Fruit fly (Drosophila melanogaster) whole organism, embryonic: ENCODE results near the gene Appl.

Experiments used
- Bgb ChIP-seq: fragments of 200-800 bp; sonication (Bioruptor generic); IDR thresholded peaks from 2 replicates; pipeline ENCODE4 v1.3.6; 2022; ENCODE audit warnings: missing biosample characterization, missing genetic modification characterization; ENCODE audit not compliant: partially characterized antibody
- CG10979 ChIP-seq: fragments of 200-800 bp; sonication (Bioruptor generic); optimal IDR thresholded peaks from 2 replicates; lab custom pipeline; 2018; ENCODE audit warnings: missing biosample characterization, mild to moderate bottlenecking, missing genetic modification characterization, moderate library complexity
- CG12155 ChIP-seq: fragments of 200-800 bp; sonication (Bioruptor generic); optimal IDR thresholded peaks from 3 replicates; lab custom pipeline; 2016; ENCODE audit warnings: missing biosample characterization, missing genetic modification characterization
- CG12659 ChIP-seq: fragments of 200-800 bp; sonication (Bioruptor generic); optimal IDR thresholded peaks from 3 replicates; lab custom pipeline; 2017; ENCODE audit warnings: mild to moderate bottlenecking, missing biosample characterization, missing genetic modification reagents, missing genetic modification characterization
- CG15514 ChIP-seq: fragments of 200-800 bp; sonication (Bioruptor generic); optimal IDR thresholded peaks from 3 replicates; lab custom pipeline; 2017; ENCODE audit warnings: missing biosample characterization, missing genetic modification characterization, mild to moderate bottlenecking, moderate library complexity, missing genetic modification reagents
- CG15696 ChIP-seq: fragments of 200-800 bp; sonication (Bioruptor generic); optimal IDR thresholded peaks from 2 replicates; lab custom pipeline; 2019; ENCODE audit warnings: missing biosample characterization, mild to moderate bottlenecking, missing genetic modification characterization, moderate library complexity
- CG16779 ChIP-seq: fragments of 200-800 bp; sonication (Bioruptor generic); IDR thresholded peaks from 2 replicates; pipeline ENCODE4 v1.3.6; 2022; ENCODE audit warnings: missing biosample characterization, missing genetic modification characterization
- CG16813 ChIP-seq: fragments of 200-800 bp; sonication (Bioruptor generic); IDR thresholded peaks from 3 replicates; pipeline ENCODE4 v1.3.6; 2022; ENCODE audit warnings: missing biosample characterization, missing genetic modification characterization; ENCODE audit not compliant: partially characterized antibody
- CG17385 ChIP-seq: fragments of 200-800 bp; sonication (Bioruptor generic); optimal IDR thresholded peaks from 3 replicates; lab custom pipeline; 2018; ENCODE audit warnings: missing biosample characterization, mild to moderate bottlenecking, missing genetic modification characterization
- CG17829 ChIP-seq: fragments of 200-800 bp; optimal IDR thresholded peaks from 2 replicates; lab custom pipeline; 2019; ENCODE audit warnings: missing biosample characterization, mild to moderate bottlenecking, missing genetic modification characterization, moderate library complexity
- CG18599 ChIP-seq: fragments of 200-800 bp; sonication (Bioruptor generic); optimal IDR thresholded peaks from 3 replicates; lab custom pipeline; 2017; ENCODE audit warnings: missing biosample characterization, missing genetic modification characterization, mild to moderate bottlenecking, moderate library complexity, missing genetic modification reagents
- CG2120 ChIP-seq: fragments of 200-800 bp; sonication (Bioruptor generic); optimal IDR thresholded peaks from 3 replicates; lab custom pipeline; 2016; ENCODE audit warnings: missing biosample characterization, missing genetic modification characterization
- CG31365 ChIP-seq: fragments of 200-800 bp; sonication (Bioruptor generic); optimal IDR thresholded peaks from 2 replicates; lab custom pipeline; 2018; ENCODE audit warnings: missing biosample characterization, mild to moderate bottlenecking, missing genetic modification characterization
- CG34376 ChIP-seq: fragments of 200-800 bp; sonication (Bioruptor generic); optimal IDR thresholded peaks from 2 replicates; lab custom pipeline; 2018; ENCODE audit warnings: missing biosample characterization, mild to moderate bottlenecking, missing genetic modification characterization
- CG34422 ChIP-seq: fragments of 200-800 bp; sonication (Bioruptor generic); IDR thresholded peaks from 3 replicates; pipeline ENCODE4 v1.3.6; 2022; ENCODE audit warnings: missing biosample characterization, missing genetic modification characterization
- CG3847 ChIP-seq: fragments of 200-800 bp; sonication (Bioruptor generic); IDR thresholded peaks from 2 replicates; pipeline ENCODE4 v1.3.6; 2022; ENCODE audit warnings: missing biosample characterization, missing genetic modification characterization
- CG42726 ChIP-seq: fragments of 200-800 bp; sonication (Bioruptor generic); IDR thresholded peaks from 2 replicates; pipeline ENCODE4 v1.3.6; 2022; ENCODE audit warnings: missing biosample characterization, missing genetic modification characterization; ENCODE audit not compliant: partially characterized antibody
- CG5953 ChIP-seq: fragments of 200-800 bp; sonication (Bioruptor generic); IDR thresholded peaks from 2 replicates; pipeline ENCODE4 v1.3.6; 2022; ENCODE audit warnings: missing biosample characterization, missing genetic modification characterization
- CG6654 ChIP-seq: fragments of 200-800 bp; sonication (Bioruptor generic); optimal IDR thresholded peaks from 2 replicates; lab custom pipeline; 2017; ENCODE audit warnings: missing biosample characterization, mild to moderate bottlenecking, missing genetic modification characterization
- CG6791 ChIP-seq: fragments of 200-800 bp; sonication (Bioruptor generic); IDR thresholded peaks from 3 replicates; pipeline ENCODE4 v1.3.6; 2022; ENCODE audit warnings: missing biosample characterization, missing genetic modification characterization; ENCODE audit not compliant: partially characterized antibody
- CG9932 ChIP-seq: fragments of 200-800 bp; sonication (Bioruptor generic); IDR thresholded peaks from 2 replicates; pipeline ENCODE4 v1.3.6; 2022; ENCODE audit warnings: missing biosample characterization, missing genetic modification characterization
- Chrac-16 ChIP-seq: fragments of 200-800 bp; sonication (Bioruptor generic); optimal IDR thresholded peaks from 3 replicates; lab custom pipeline; 2016; ENCODE audit warnings: missing biosample characterization, missing genetic modification characterization
- Dref ChIP-seq: fragments of 200-800 bp; sonication (Bioruptor generic); IDR thresholded peaks from 2 replicates; pipeline ENCODE4 v1.3.6; 2022; ENCODE audit warnings: missing biosample characterization, missing genetic modification characterization
- Elba2 ChIP-seq: fragments of 200-800 bp; sonication (Bioruptor generic); optimal IDR thresholded peaks from 3 replicates; lab custom pipeline; 2016; ENCODE audit warnings: missing biosample characterization, missing genetic modification characterization
- Fer2 ChIP-seq: fragments of 200-800 bp; sonication (Bioruptor generic); optimal IDR thresholded peaks from 2 replicates; lab custom pipeline; 2018; ENCODE audit warnings: missing biosample characterization, mild to moderate bottlenecking, missing genetic modification characterization, moderate library complexity
- HmgD ChIP-seq: fragments of 200-800 bp; sonication (Bioruptor generic); optimal IDR thresholded peaks from 3 replicates; lab custom pipeline; 2016; ENCODE audit warnings: missing biosample characterization, missing genetic modification characterization
- HmgZ ChIP-seq: fragments of 200-800 bp; sonication (Bioruptor generic); optimal IDR thresholded peaks from 2 replicates; lab custom pipeline; 2018; ENCODE audit warnings: missing biosample characterization, mild to moderate bottlenecking, missing genetic modification characterization
- Hmr ChIP-seq: fragments of 200-800 bp; sonication (Bioruptor generic); optimal IDR thresholded peaks from 3 replicates; lab custom pipeline; 2017; ENCODE audit warnings: mild to moderate bottlenecking, missing biosample characterization, missing genetic modification reagents, missing genetic modification characterization
- MESR4 ChIP-seq: fragments of 200-800 bp; sonication (Bioruptor generic); optimal IDR thresholded peaks from 2 replicates; lab custom pipeline; 2018; ENCODE audit warnings: missing biosample characterization, mild to moderate bottlenecking, missing genetic modification characterization, moderate library complexity
- Oli ChIP-seq: fragments of 200-800 bp; sonication (Bioruptor generic); optimal IDR thresholded peaks from 2 replicates; lab custom pipeline; 2018; ENCODE audit warnings: missing biosample characterization, mild to moderate bottlenecking, missing genetic modification characterization, moderate library complexity
- Ravus ChIP-seq: fragments of 200-800 bp; sonication (Bioruptor generic); IDR thresholded peaks from 2 replicates; pipeline ENCODE4 v1.3.6; 2022; ENCODE audit warnings: missing biosample characterization, missing genetic modification characterization
- Trl ChIP-seq, 3 experiments: fragments of >200 bp in 2 of 3; fragments of 200-800 bp in 1 of 3; sonication (Bioruptor generic) in 1 of 3; optimal IDR thresholded peaks; 2 replicates in 1 of 3; 3 replicates in 2 of 3; lab custom pipeline; 2016 to 2017; ENCODE audit warnings: missing biosample characterization in 1 of 3, missing genetic modification characterization in 1 of 3
- ara ChIP-seq: fragments of 200-800 bp; sonication (Bioruptor generic); IDR thresholded peaks from 2 replicates; pipeline ENCODE4 v1.3.6; 2022; ENCODE audit warnings: missing biosample characterization, missing genetic modification characterization
- ci ChIP-seq: fragments of 200-800 bp; sonication (Bioruptor generic); IDR thresholded peaks from 3 replicates; pipeline ENCODE4 v1.3.6; 2022; ENCODE audit warnings: missing biosample characterization, missing genetic modification characterization
- grn ChIP-seq: fragments of 200-800 bp; sonication (Bioruptor generic); optimal IDR thresholded peaks from 3 replicates; lab custom pipeline; 2017; ENCODE audit warnings: missing biosample characterization, missing genetic modification characterization
- gsb ChIP-seq: fragments of 200-800 bp; sonication (Bioruptor generic); IDR thresholded peaks from 2 replicates; pipeline ENCODE4 v1.3.6; 2022; ENCODE audit warnings: missing biosample characterization, missing genetic modification characterization
- insv ChIP-seq, 2 experiments: fragments of 200-800 bp; sonication (Bioruptor generic); optimal IDR thresholded peaks; 3 replicates each; lab custom pipeline; 2016 to 2018; ENCODE audit warnings: missing biosample characterization in 2 of 2, missing genetic modification characterization in 2 of 2
- jing ChIP-seq: fragments of 200-800 bp; sonication (Bioruptor generic); optimal IDR thresholded peaks from 2 replicates; lab custom pipeline; 2018; ENCODE audit warnings: missing biosample characterization, mild to moderate bottlenecking, missing genetic modification characterization
- knrl ChIP-seq: fragments of 200-800 bp; sonication (Bioruptor generic); IDR thresholded peaks from 3 replicates; pipeline ENCODE4 v1.3.6; 2022; ENCODE audit warnings: missing biosample characterization, missing genetic modification characterization; ENCODE audit not compliant: partially characterized antibody
- psq ChIP-seq: fragments of 200-800 bp; sonication (Bioruptor generic); optimal IDR thresholded peaks from 2 replicates; lab custom pipeline; 2017; ENCODE audit warnings: missing biosample characterization, missing genetic modification characterization
- pzg ChIP-seq: fragments of 200-800 bp; sonication (Bioruptor generic); optimal IDR thresholded peaks from 3 replicates; lab custom pipeline; 2018; ENCODE audit warnings: missing biosample characterization, mild to moderate bottlenecking, missing genetic modification characterization, moderate library complexity
- row ChIP-seq: fragments of 200-800 bp; sonication (Bioruptor generic); IDR thresholded peaks from 3 replicates; pipeline ENCODE4 v1.3.6; 2022; ENCODE audit warnings: missing biosample characterization, missing genetic modification characterization
- stc ChIP-seq: fragments of 200-800 bp; sonication (Bioruptor generic); IDR thresholded peaks from 2 replicates; pipeline ENCODE4 v1.3.6; 2022; ENCODE audit warnings: missing biosample characterization, missing genetic modification characterization
- sug ChIP-seq: fragments of 200-800 bp; optimal IDR thresholded peaks from 2 replicates; lab custom pipeline; 2019; ENCODE audit warnings: missing biosample characterization, mild to moderate bottlenecking, missing genetic modification characterization, moderate library complexity
- unc-4 ChIP-seq: fragments of 200-800 bp; sonication (Bioruptor generic); IDR thresholded peaks from 2 replicates; pipeline ENCODE4 v1.3.6; 2022; ENCODE audit warnings: missing biosample characterization, missing genetic modification characterization; ENCODE audit not compliant: partially characterized antibody
- vvl ChIP-seq: fragments of 200-800 bp; sonication (Bioruptor generic); IDR thresholded peaks from 2 replicates; pipeline ENCODE4 v1.3.6; 2022; ENCODE audit warnings: missing biosample characterization, missing genetic modification characterization
- yki ChIP-seq: fragments of >200 bp; optimal IDR thresholded peaks from 3 replicates; lab custom pipeline; 2018

The Appl gene

dm6 chrX:529724-530603 lies at the start of gene Appl, which contains the start of gene CG4293 (continued):
- TF ChIP-seq vvl (GFP tag; lab: Robert Waterston, UW), result peak; percentile 22; the same call in 1 of the 2 replicates
- no peak for TF ChIP-seq CG6654 (GFP tag; lab: Kevin White, UChicago)
- TF ChIP-seq CG3847 (GFP tag; lab: Robert Waterston, UW), result peak; percentile 43; the same call in 1 of the 2 replicates
- TF ChIP-seq CG5953, result no peak
- TF ChIP-seq insv (GFP tag; optimal IDR thresholded peaks at IDR 0.05; lab: Kevin White, UChicago), result peak in 1 of 2 experiments; percentile 75
- TF ChIP-seq CG17829 (tag; lab: Kevin White, UChicago), result peak; percentile 11
- TF ChIP-seq CG6791 (GFP tag; lab: Robert Waterston, UW), result 0 out of 3 replicates have a peak, but pooled peaks have one; percentile 21
- no peak for TF ChIP-seq psq (GFP tag; lab: Kevin White, UChicago)
- no peak for TF ChIP-seq CG17385 (GFP tag; lab: Kevin White, UChicago)
- TF ChIP-seq Oli (tag; lab: Kevin White, UChicago), result no peak
- TF ChIP-seq HmgZ (tag; lab: Kevin White, UChicago), result peak; percentile 47
- no peak for TF ChIP-seq Trl (optimal IDR thresholded peaks at IDR 0.05; lab: Kevin White, UChicago)
- no peak for TF ChIP-seq Trl (GFP tag; optimal IDR thresholded peaks at IDR 0.05; lab: Kevin White, UChicago)
- peak; percentile 53; the same call in 2 of the 3 replicates for TF ChIP-seq CG16813 (GFP tag; lab: Robert Waterston, UW)
- TF ChIP-seq HmgD (GFP tag; lab: Kevin White, UChicago), result peak; percentile 67
- peak; percentile 13 for TF ChIP-seq CG31365
- peak; percentile 38 for TF ChIP-seq Elba2 (GFP tag; lab: Kevin White, UChicago)
- peak; percentile 64 for TF ChIP-seq Bgb
- peak; percentile 13 for TF ChIP-seq CG2120 (GFP tag; lab: Kevin White, UChicago)
- TF ChIP-seq CG34376, result no peak
- TF ChIP-seq Hmr, result peak; percentile 51
- TF ChIP-seq CG12659 (GFP tag; lab: Kevin White, UChicago), result peak; percentile 22
- peak; percentile 38; the same call in 1 of the 2 replicates for TF ChIP-seq Dref (GFP tag; lab: Robert Waterston, UW)
- TF ChIP-seq knrl (GFP tag; lab: Robert Waterston, UW), result peak; percentile 65
- no peak for TF ChIP-seq Fer2 (tag; lab: Kevin White, UChicago)
- TF ChIP-seq CG15514, result peak; percentile 99
- TF ChIP-seq sug (tag; lab: Kevin White, UChicago), result peak; percentile 14
- TF ChIP-seq Ravus, result no peak
- 0 out of 2 replicates have a peak, but pooled peaks have one; percentile 21 for TF ChIP-seq unc-4 (GFP tag; lab: Robert Waterston, UW)
- no peak for TF ChIP-seq gsb (GFP tag; lab: Robert Waterston, UW)
- TF ChIP-seq CG18599 (GFP tag; lab: Kevin White, UChicago), result peak; percentile 6
- TF ChIP-seq CG42726, result peak; percentile 46; the same call in 1 of the 2 replicates
- TF ChIP-seq Chrac-16 (GFP tag; lab: Kevin White, UChicago), result no peak
- no peak for TF ChIP-seq stc (GFP tag; lab: Robert Waterston, UW)
- no peak for TF ChIP-seq grn (GFP tag; lab: Kevin White, UChicago)
- no peak for TF ChIP-seq jing (GFP tag; lab: Kevin White, UChicago)
- TF ChIP-seq MESR4 (GFP tag; lab: Kevin White, UChicago), result peak; percentile 44
- peak; percentile 54; the same call in 1 of the 3 replicates for TF ChIP-seq CG34422 (GFP tag; lab: Robert Waterston, UW)
- TF ChIP-seq CG16779 (GFP tag; lab: Robert Waterston, UW), result 0 out of 2 replicates have a peak, but pooled peaks have one; percentile 27
- peak; percentile 40 for TF ChIP-seq CG12155 (GFP tag; lab: Kevin White, UChicago)
- peak; percentile 33 for TF ChIP-seq yki (lab: Kevin White, UChicago)
- TF ChIP-seq CG10979 (tag; lab: Kevin White, UChicago), result peak; percentile 11
- TF ChIP-seq pzg (GFP tag; lab: Kevin White, UChicago), result peak; percentile 83
- TF ChIP-seq ci, result 0 out of 3 replicates have a peak, but pooled peaks have one; percentile 13
- peak; percentile 18; the same call in 1 of the 3 replicates for TF ChIP-seq row (GFP tag; lab: Robert Waterston, UW)
- peak; percentile 12 for TF ChIP-seq CG15696
- TF ChIP-seq ara, result no peak
- peak; percentile 33; the same call in 1 of the 2 replicates for TF ChIP-seq CG9932 (GFP tag; lab: Robert Waterston, UW)
